Fruit fly (Drosophila melanogaster) whole organism, embryonic: ENCODE results near the gene obst-F.

ENCODE experiments used
- Ada2b ChIP-seq: fragments of 200-800 bp; sonication (Bioruptor generic); IDR thresholded peaks from 2 replicates; pipeline ENCODE4 v1.3.6; 2022; ENCODE audit warnings: missing biosample characterization, missing genetic modification characterization
- Aef1 ChIP-seq: fragments of 200-800 bp; sonication (Bioruptor generic); IDR thresholded peaks from 3 replicates; pipeline ENCODE4 v1.3.6; 2022; ENCODE audit warnings: missing biosample characterization, missing genetic modification characterization
- Asciz ChIP-seq: fragments of 200-800 bp; sonication (Bioruptor generic); optimal IDR thresholded peaks from 2 replicates; lab custom pipeline; 2017; ENCODE audit warnings: missing biosample characterization, mild to moderate bottlenecking, missing genetic modification characterization, missing genetic modification reagents
- CG1024 ChIP-seq: fragments of 200-800 bp; sonication (Bioruptor generic); IDR thresholded peaks from 2 replicates; pipeline ENCODE4 v1.3.6; 2022; ENCODE audit warnings: missing biosample characterization, missing genetic modification characterization
- CG10431 ChIP-seq: fragments of 200-800 bp; sonication (Bioruptor generic); optimal IDR thresholded peaks from 3 replicates; lab custom pipeline; 2018; ENCODE audit warnings: missing biosample characterization, mild to moderate bottlenecking, missing genetic modification characterization
- CG12659 ChIP-seq: fragments of 200-800 bp; sonication (Bioruptor generic); optimal IDR thresholded peaks from 3 replicates; lab custom pipeline; 2017; ENCODE audit warnings: mild to moderate bottlenecking, missing biosample characterization, missing genetic modification reagents, missing genetic modification characterization
- CG13775 ChIP-seq: fragments of 200-800 bp; sonication (Bioruptor generic); optimal IDR thresholded peaks from 3 replicates; lab custom pipeline; 2017; ENCODE audit warnings: missing biosample characterization, mild to moderate bottlenecking, missing genetic modification characterization
- CG13894 ChIP-seq: fragments of 200-800 bp; sonication (Bioruptor generic); optimal IDR thresholded peaks from 3 replicates; lab custom pipeline; 2018; ENCODE audit warnings: missing biosample characterization, mild to moderate bottlenecking, missing genetic modification characterization, moderate library complexity
- CG1603 ChIP-seq: fragments of 200-800 bp; sonication (Bioruptor generic); optimal IDR thresholded peaks from 2 replicates; lab custom pipeline; 2019; ENCODE audit warnings: missing biosample characterization, mild to moderate bottlenecking, missing genetic modification characterization, moderate library complexity
- CG16813 ChIP-seq: fragments of 200-800 bp; sonication (Bioruptor generic); IDR thresholded peaks from 3 replicates; pipeline ENCODE4 v1.3.6; 2022; ENCODE audit warnings: missing biosample characterization, missing genetic modification characterization; ENCODE audit not compliant: partially characterized antibody
- CG16863 ChIP-seq: fragments of 200-800 bp; sonication (Bioruptor generic); optimal IDR thresholded peaks from 3 replicates; lab custom pipeline; 2016; ENCODE audit warnings: missing biosample characterization, missing genetic modification characterization
- CG17328 ChIP-seq: fragments of 200-800 bp; sonication (Bioruptor generic); IDR thresholded peaks from 2 replicates; pipeline ENCODE4 v1.3.6; 2022; ENCODE audit warnings: missing biosample characterization, missing genetic modification characterization
- CG18764 ChIP-seq: fragments of 200-800 bp; sonication (Bioruptor generic); optimal IDR thresholded peaks from 3 replicates; lab custom pipeline; 2016; ENCODE audit warnings: missing biosample characterization, missing genetic modification characterization
- CG31441 ChIP-seq: fragments of 200-800 bp; sonication (Bioruptor generic); IDR thresholded peaks from 2 replicates; pipeline ENCODE4 v1.3.6; 2022; ENCODE audit warnings: missing biosample characterization, missing genetic modification characterization
- CG32767 ChIP-seq: fragments of 200-800 bp; sonication (Bioruptor generic); IDR thresholded peaks from 2 replicates; pipeline ENCODE4 v1.3.6; 2022; ENCODE audit warnings: missing biosample characterization, missing genetic modification characterization
- CG3847 ChIP-seq: fragments of 200-800 bp; sonication (Bioruptor generic); IDR thresholded peaks from 2 replicates; pipeline ENCODE4 v1.3.6; 2022; ENCODE audit warnings: missing biosample characterization, missing genetic modification characterization
- CG6683 ChIP-seq: fragments of 200-800 bp; sonication (Bioruptor generic); optimal IDR thresholded peaks from 2 replicates; lab custom pipeline; 2017; ENCODE audit warnings: missing biosample characterization, mild to moderate bottlenecking, missing genetic modification characterization, missing genetic modification reagents
- CG6689 ChIP-seq: fragments of 200-800 bp; sonication (Bioruptor generic); IDR thresholded peaks from 2 replicates; pipeline ENCODE4 v1.3.6; 2022; ENCODE audit warnings: missing biosample characterization, missing genetic modification characterization
- CG8388 ChIP-seq: fragments of 200-800 bp; sonication (Bioruptor generic); optimal IDR thresholded peaks from 2 replicates; lab custom pipeline; 2019; ENCODE audit warnings: missing biosample characterization, mild to moderate bottlenecking, missing genetic modification characterization, moderate library complexity
- CG8924 ChIP-seq: fragments of 200-800 bp; optimal IDR thresholded peaks from 3 replicates; lab custom pipeline; 2019; ENCODE audit warnings: missing biosample characterization, mild to moderate bottlenecking, missing genetic modification characterization, moderate library complexity
- CG9727 ChIP-seq: fragments of 200-800 bp; sonication (Bioruptor generic); optimal IDR thresholded peaks from 3 replicates; lab custom pipeline; 2017; ENCODE audit warnings: missing biosample characterization, mild to moderate bottlenecking, missing genetic modification characterization
- CG9932 ChIP-seq: fragments of 200-800 bp; sonication (Bioruptor generic); IDR thresholded peaks from 2 replicates; pipeline ENCODE4 v1.3.6; 2022; ENCODE audit warnings: missing biosample characterization, missing genetic modification characterization
- Dad ChIP-seq: fragments of 200-800 bp; sonication (Bioruptor generic); optimal IDR thresholded peaks from 3 replicates; lab custom pipeline; 2016; ENCODE audit warnings: missing biosample characterization, missing genetic modification characterization
- Deaf1 ChIP-seq: fragments of 200-800 bp; optimal IDR thresholded peaks from 3 replicates; lab custom pipeline; 2019; ENCODE audit warnings: missing biosample characterization, mild to moderate bottlenecking, missing genetic modification characterization, moderate library complexity
- Dref ChIP-seq: fragments of 200-800 bp; sonication (Bioruptor generic); IDR thresholded peaks from 2 replicates; pipeline ENCODE4 v1.3.6; 2022; ENCODE audit warnings: missing biosample characterization, missing genetic modification characterization
- Hand ChIP-seq: fragments of 200-800 bp; sonication (Bioruptor generic); optimal IDR thresholded peaks from 2 replicates; lab custom pipeline; 2017; ENCODE audit warnings: mild to moderate bottlenecking, missing biosample characterization, missing genetic modification reagents, missing genetic modification characterization
- MTF-1 ChIP-seq: fragments of 200-800 bp; sonication (Bioruptor generic); optimal IDR thresholded peaks from 2 replicates; lab custom pipeline; 2018; ENCODE audit warnings: missing biosample characterization, mild to moderate bottlenecking, missing genetic modification characterization, borderline replicate concordance
- Mad ChIP-seq: fragments of 200-800 bp; sonication (Bioruptor generic); optimal IDR thresholded peaks from 2 replicates; lab custom pipeline; 2016; ENCODE audit warnings: missing biosample characterization, missing genetic modification characterization
- PHDP ChIP-seq: fragments of 200-800 bp; sonication (Bioruptor generic); optimal IDR thresholded peaks from 3 replicates; lab custom pipeline; 2018; ENCODE audit warnings: missing biosample characterization, mild to moderate bottlenecking, missing genetic modification characterization, moderate library complexity
- Poxn ChIP-seq: fragments of 200-800 bp; sonication (Bioruptor generic); IDR thresholded peaks from 2 replicates; pipeline ENCODE4 v1.3.6; 2022; ENCODE audit warnings: missing biosample characterization, missing genetic modification characterization
- Spps ChIP-seq: fragments of 200-800 bp; sonication (Bioruptor generic); optimal IDR thresholded peaks from 2 replicates; lab custom pipeline; 2018; ENCODE audit warnings: missing biosample characterization, mild to moderate bottlenecking, missing genetic modification characterization
- Sry-δ ChIP-seq: fragments of 200-800 bp; sonication (Bioruptor generic); optimal IDR thresholded peaks from 2 replicates; lab custom pipeline; 2016; ENCODE audit warnings: missing biosample characterization, missing genetic modification characterization
- Ssrp ChIP-seq: fragments of 200-800 bp; sonication (Bioruptor generic); optimal IDR thresholded peaks from 2 replicates; lab custom pipeline; 2018; ENCODE audit warnings: missing biosample characterization, mild to moderate bottlenecking, missing genetic modification characterization, moderate library complexity
- Taf1 ChIP-seq: fragments of 200-800 bp; sonication (Bioruptor generic); IDR thresholded peaks from 2 replicates; pipeline ENCODE4 v1.3.6; 2022; ENCODE audit warnings: missing biosample characterization, missing genetic modification characterization
- Vsx1 ChIP-seq: fragments of 200-800 bp; sonication (Bioruptor generic); optimal IDR thresholded peaks from 2 replicates; lab custom pipeline; 2017; ENCODE audit warnings: missing biosample characterization, mild to moderate bottlenecking, missing genetic modification characterization, missing genetic modification reagents
- Xbp1 ChIP-seq: fragments of 200-800 bp; sonication (Bioruptor generic); optimal IDR thresholded peaks from 3 replicates; lab custom pipeline; 2016; ENCODE audit warnings: missing biosample characterization, mild to moderate bottlenecking, missing genetic modification characterization
- bab2 ChIP-seq: fragments of 200-800 bp; sonication (Bioruptor generic); optimal IDR thresholded peaks from 2 replicates; lab custom pipeline; 2016; ENCODE audit warnings: missing biosample characterization, missing genetic modification characterization
- caup ChIP-seq: fragments of 200-800 bp; sonication (Bioruptor generic); optimal IDR thresholded peaks from 3 replicates; lab custom pipeline; 2017; ENCODE audit warnings: missing biosample characterization, mild to moderate bottlenecking, missing genetic modification characterization, moderate library complexity; ENCODE audit not compliant: severe bottlenecking
- cg ChIP-seq: fragments of 200-800 bp; sonication (Bioruptor generic); optimal IDR thresholded peaks from 3 replicates; lab custom pipeline; 2019; ENCODE audit warnings: missing biosample characterization, mild to moderate bottlenecking, missing genetic modification characterization, moderate library complexity
- dysf ChIP-seq: fragments of 200-800 bp; sonication (Bioruptor generic); IDR thresholded peaks from 3 replicates; pipeline ENCODE4 v1.3.6; 2022; ENCODE audit warnings: missing biosample characterization, missing genetic modification characterization
- gsb ChIP-seq: fragments of 200-800 bp; sonication (Bioruptor generic); IDR thresholded peaks from 2 replicates; pipeline ENCODE4 v1.3.6; 2022; ENCODE audit warnings: missing biosample characterization, missing genetic modification characterization
- lmd ChIP-seq: fragments of 200-800 bp; sonication (Bioruptor generic); IDR thresholded peaks from 2 replicates; pipeline ENCODE4 v1.3.6; 2022; ENCODE audit warnings: missing biosample characterization, missing genetic modification characterization
- maf-S ChIP-seq: fragments of 200-800 bp; sonication (Bioruptor generic); optimal IDR thresholded peaks from 2 replicates; lab custom pipeline; 2016; ENCODE audit warnings: missing biosample characterization, missing genetic modification characterization
- pan ChIP-seq, 4 experiments: fragments of >200 bp in 3 of 4; fragments of 200-800 bp in 1 of 4; sonication (Bioruptor generic) in 1 of 4; optimal IDR thresholded peaks in 3 of 4; IDR thresholded peaks in 1 of 4; 2 replicates each; pipeline versions ENCODE4 v1.3.6 to Lab custom; 2017 to 2022; ENCODE audit warnings: missing biosample characterization in 2 of 4, missing genetic modification characterization in 2 of 4, mixed read lengths in 1 of 4
- ranshi ChIP-seq: fragments of 200-800 bp; sonication (Bioruptor generic); IDR thresholded peaks from 2 replicates; pipeline ENCODE4 v1.3.6; 2022; ENCODE audit warnings: missing biosample characterization, missing genetic modification characterization
- row ChIP-seq: fragments of 200-800 bp; sonication (Bioruptor generic); IDR thresholded peaks from 3 replicates; pipeline ENCODE4 v1.3.6; 2022; ENCODE audit warnings: missing biosample characterization, missing genetic modification characterization
- slp2 ChIP-seq: fragments of 200-800 bp; sonication (Bioruptor generic); optimal IDR thresholded peaks from 2 replicates; lab custom pipeline; 2016; ENCODE audit warnings: missing biosample characterization, missing genetic modification characterization
- stc ChIP-seq: fragments of 200-800 bp; sonication (Bioruptor generic); IDR thresholded peaks from 2 replicates; pipeline ENCODE4 v1.3.6; 2022; ENCODE audit warnings: missing biosample characterization, missing genetic modification characterization
- ttk ChIP-seq: fragments of 200-800 bp; sonication (Bioruptor generic); IDR thresholded peaks from 2 replicates; pipeline ENCODE4 v2.1.2; 2022; ENCODE audit warnings: missing biosample characterization, missing genetic modification characterization
- zfh2 ChIP-seq: fragments of 200-800 bp; sonication (Bioruptor generic); optimal IDR thresholded peaks from 2 replicates; lab custom pipeline; 2016; ENCODE audit warnings: missing biosample characterization, missing genetic modification characterization

obst-F gene

DNA sequence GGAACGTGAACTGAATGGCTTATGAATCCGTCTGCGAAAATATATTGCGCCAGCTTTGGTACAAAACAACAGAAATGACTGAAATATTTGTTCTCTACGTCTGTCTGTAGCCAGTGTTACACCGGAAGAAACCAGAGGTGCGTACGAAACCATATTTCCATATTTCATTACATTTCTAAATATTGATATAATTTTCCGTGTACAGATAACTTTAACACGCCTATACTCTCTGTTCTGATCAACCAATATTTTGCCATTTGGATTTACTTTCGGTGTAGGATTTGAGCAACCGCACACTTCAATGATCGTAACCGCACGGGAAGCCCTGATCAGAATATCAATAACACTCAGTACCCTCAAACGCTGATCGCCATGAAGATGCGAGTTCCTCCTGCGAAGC lies 6.7 kb downstream of the obst-F start (continued):
- TF ChIP-seq CG3847 (peak; percentile 37; the same call in 1 of the 2 replicates), Dad (GFP tag; lab: Kevin White, UChicago) (peak; percentile 35), CG1024 (GFP tag; lab: Robert Waterston, UW) (no peak), maf-S (GFP tag; lab: Kevin White, UChicago) (no peak), CG16813 (GFP tag; lab: Robert Waterston, UW) (no peak), Poxn (no peak), Aef1 (GFP tag; lab: Robert Waterston, UW) (peak; percentile 14; the same call in 1 of the 3 replicates), Vsx1 (GFP tag; lab: Kevin White, UChicago) (peak; percentile 10), pan (optimal IDR thresholded peaks at IDR 0.05; lab: Kevin White, UChicago) (no peak), pan (GFP tag; optimal IDR thresholded peaks at IDR 0.05 in 1 of 2, IDR thresholded peaks at IDR 0.05 in 1 of 2) (peak in 1 of 2 experiments; percentile 60), Ssrp (peak; percentile 9), ttk (peak; percentile 47), caup (GFP tag; lab: Kevin White, UChicago) (peak; percentile 16), CG31441 (no peak), Xbp1 (GFP tag; lab: Kevin White, UChicago) (peak; percentile 56), Asciz (GFP tag; lab: Kevin White, UChicago) (no peak), row (GFP tag; lab: Robert Waterston, UW) (peak; percentile 68), CG32767 (GFP tag; lab: Robert Waterston, UW) (no peak; the same call in 1 of the 2 replicates), stc (GFP tag; lab: Robert Waterston, UW) (no peak), CG6683 (GFP tag; lab: Kevin White, UChicago) (no peak), CG8924 (tag; lab: Kevin White, UChicago) (peak; percentile 28), CG9932 (GFP tag; lab: Robert Waterston, UW) (peak; percentile 61), Sry-δ (GFP tag; lab: Kevin White, UChicago) (no peak), CG18764 (GFP tag; lab: Kevin White, UChicago) (no peak), CG8388 (GFP tag; lab: Kevin White, UChicago) (peak; percentile 11), CG13775 (GFP tag; lab: Kevin White, UChicago) (no peak), slp2 (GFP tag; lab: Kevin White, UChicago) (peak; percentile 17), PHDP (peak; percentile 35), CG6689 (GFP tag; lab: Robert Waterston, UW) (peak; percentile 62; the same call in 1 of the 2 replicates), CG16863 (GFP tag; lab: Kevin White, UChicago) (no peak), Spps (tag; lab: Kevin White, UChicago) (no peak), Ada2b (peak; percentile 55), CG1603 (tag; lab: Kevin White, UChicago) (peak; percentile 60), dysf (peak; percentile 58), CG9727 (peak; percentile 27), Mad (no peak), gsb (0 out of 2 replicates have a peak, but pooled peaks have one; percentile 35), MTF-1 (GFP tag; lab: Kevin White, UChicago) (no peak), CG13894 (tag; lab: Kevin White, UChicago) (no peak), ranshi (GFP tag; lab: Robert Waterston, UW) (peak; percentile 54; the same call in 1 of the 2 replicates), CG17328 (GFP tag; lab: Robert Waterston, UW) (peak; percentile 22; the same call in 1 of the 2 replicates), CG10431 (GFP tag; lab: Kevin White, UChicago) (no peak), bab2 (GFP tag; lab: Kevin White, UChicago) (peak; percentile 42), cg (GFP tag; lab: Kevin White, UChicago) (no peak), Deaf1 (no peak), Taf1 (peak; percentile 53; the same call in 1 of the 2 replicates), Dref (no peak), lmd (peak; percentile 43; the same call in 1 of the 2 replicates), zfh2 (GFP tag; lab: Kevin White, UChicago) (peak; percentile 2), CG12659 (GFP tag; lab: Kevin White, UChicago) (peak; percentile 28), Hand (no peak)
